Fruit fly (Drosophila melanogaster) whole organism, embryonic: ENCODE measurements around the gene CSN5.

Experiments
- Abd-B ChIP-seq: fragments of 200-800 bp; sonication (Bioruptor generic); optimal IDR thresholded peaks from 2 replicates; lab custom pipeline; 2018; ENCODE audit warnings: missing biosample characterization, mild to moderate bottlenecking, missing genetic modification characterization, moderate library complexity
- Ada2b ChIP-seq: fragments of 200-800 bp; sonication (Bioruptor generic); IDR thresholded peaks from 2 replicates; pipeline ENCODE4 v1.3.6; 2022; ENCODE audit warnings: missing biosample characterization, missing genetic modification characterization
- BEAF-32 ChIP-seq: fragments of 200-800 bp; sonication (Bioruptor generic); optimal IDR thresholded peaks from 3 replicates; lab custom pipeline; 2017; ENCODE audit warnings: missing biosample characterization, missing genetic modification characterization, mild to moderate bottlenecking, moderate library complexity, missing genetic modification reagents
- Bgb ChIP-seq: fragments of 200-800 bp; sonication (Bioruptor generic); IDR thresholded peaks from 2 replicates; pipeline ENCODE4 v1.3.6; 2022; ENCODE audit warnings: missing biosample characterization, missing genetic modification characterization; ENCODE audit not compliant: partially characterized antibody
- CG1024 ChIP-seq: fragments of 200-800 bp; sonication (Bioruptor generic); IDR thresholded peaks from 2 replicates; pipeline ENCODE4 v1.3.6; 2022; ENCODE audit warnings: missing biosample characterization, missing genetic modification characterization
- CG10654 ChIP-seq: fragments of 200-800 bp; sonication (Bioruptor generic); optimal IDR thresholded peaks from 2 replicates; lab custom pipeline; 2016; ENCODE audit warnings: missing biosample characterization, missing genetic modification characterization
- CG11695 ChIP-seq: fragments of 200-800 bp; sonication (Bioruptor generic); IDR thresholded peaks from 3 replicates; pipeline ENCODE4 v1.3.6; 2022; ENCODE audit warnings: missing biosample characterization, missing genetic modification characterization
- CG12155 ChIP-seq: fragments of 200-800 bp; sonication (Bioruptor generic); optimal IDR thresholded peaks from 3 replicates; lab custom pipeline; 2016; ENCODE audit warnings: missing biosample characterization, missing genetic modification characterization
- CG1233 ChIP-seq: fragments of 200-800 bp; sonication (Bioruptor generic); optimal IDR thresholded peaks from 4 replicates; lab custom pipeline; 2018; ENCODE audit warnings: missing biosample characterization, mild to moderate bottlenecking, missing genetic modification characterization
- CG13287 ChIP-seq: fragments of 200-800 bp; sonication (Bioruptor generic); IDR thresholded peaks from 2 replicates; pipeline ENCODE4 v1.3.6; 2022; ENCODE audit warnings: missing biosample characterization, missing genetic modification characterization; ENCODE audit not compliant: partially characterized antibody
- CG14860 ChIP-seq: fragments of 200-800 bp; sonication (Bioruptor generic); IDR thresholded peaks from 3 replicates; pipeline ENCODE4 v1.3.6; 2022; ENCODE audit warnings: missing biosample characterization, missing genetic modification characterization; ENCODE audit not compliant: partially characterized antibody
- CG15696 ChIP-seq: fragments of 200-800 bp; sonication (Bioruptor generic); optimal IDR thresholded peaks from 2 replicates; lab custom pipeline; 2019; ENCODE audit warnings: missing biosample characterization, mild to moderate bottlenecking, missing genetic modification characterization, moderate library complexity
- CG17385 ChIP-seq: fragments of 200-800 bp; sonication (Bioruptor generic); optimal IDR thresholded peaks from 3 replicates; lab custom pipeline; 2018; ENCODE audit warnings: missing biosample characterization, mild to moderate bottlenecking, missing genetic modification characterization
- CG18476 ChIP-seq: fragments of 200-800 bp; sonication (Bioruptor generic); optimal IDR thresholded peaks from 2 replicates; lab custom pipeline; 2016; ENCODE audit warnings: missing biosample characterization, mild to moderate bottlenecking, missing genetic modification characterization
- CG2116 ChIP-seq: fragments of 200-800 bp; sonication (Bioruptor generic); optimal IDR thresholded peaks from 3 replicates; lab custom pipeline; 2018; ENCODE audit warnings: missing biosample characterization, mild to moderate bottlenecking, missing genetic modification characterization
- CG30020 ChIP-seq: fragments of 200-800 bp; optimal IDR thresholded peaks from 2 replicates; lab custom pipeline; 2019; ENCODE audit warnings: missing biosample characterization, mild to moderate bottlenecking, missing genetic modification characterization, moderate library complexity
- CG4404 ChIP-seq: fragments of 200-800 bp; sonication (Bioruptor generic); IDR thresholded peaks from 2 replicates; pipeline ENCODE4 v1.3.6; 2022; ENCODE audit warnings: missing biosample characterization, missing genetic modification characterization
- CG6254 ChIP-seq: fragments of 200-800 bp; sonication (Bioruptor generic); optimal IDR thresholded peaks from 3 replicates; lab custom pipeline; 2017; ENCODE audit warnings: mild to moderate bottlenecking, missing biosample characterization, missing genetic modification reagents, missing genetic modification characterization
- CG9437 ChIP-seq: fragments of 200-800 bp; sonication (Bioruptor generic); optimal IDR thresholded peaks from 2 replicates; lab custom pipeline; 2018; ENCODE audit warnings: missing biosample characterization, mild to moderate bottlenecking, missing genetic modification characterization
- CG9932 ChIP-seq: fragments of 200-800 bp; sonication (Bioruptor generic); IDR thresholded peaks from 2 replicates; pipeline ENCODE4 v1.3.6; 2022; ENCODE audit warnings: missing biosample characterization, missing genetic modification characterization
- CoRest ChIP-seq: fragments of 200-800 bp; sonication (Bioruptor generic); optimal IDR thresholded peaks from 3 replicates; lab custom pipeline; 2018; ENCODE audit warnings: missing biosample characterization, mild to moderate bottlenecking, missing genetic modification characterization, moderate library complexity
- GATAe ChIP-seq: fragments of 200-800 bp; sonication (Bioruptor generic); conservative IDR thresholded peaks from 2 replicates; pipeline ENCODE4 v1.3.6; 2022; ENCODE audit warnings: missing biosample characterization, missing genetic modification characterization
- HLH3B ChIP-seq: fragments of 200-800 bp; sonication (Bioruptor generic); IDR thresholded peaks from 2 replicates; pipeline ENCODE4 v1.3.6; 2022; ENCODE audit warnings: missing biosample characterization, missing genetic modification characterization
- Hey ChIP-seq: fragments of 200-800 bp; sonication (Bioruptor generic); optimal IDR thresholded peaks from 3 replicates; lab custom pipeline; 2018; ENCODE audit warnings: missing biosample characterization, mild to moderate bottlenecking, missing genetic modification characterization
- Hmr ChIP-seq: fragments of 200-800 bp; sonication (Bioruptor generic); optimal IDR thresholded peaks from 3 replicates; lab custom pipeline; 2017; ENCODE audit warnings: mild to moderate bottlenecking, missing biosample characterization, missing genetic modification reagents, missing genetic modification characterization
- Jarid2 ChIP-seq: fragments of 200-800 bp; sonication (Bioruptor generic); optimal IDR thresholded peaks from 3 replicates; lab custom pipeline; 2017; ENCODE audit warnings: mild to moderate bottlenecking, missing biosample characterization, missing genetic modification reagents, missing genetic modification characterization
- Nf-YA ChIP-seq: fragments of 200-800 bp; sonication (Bioruptor generic); IDR thresholded peaks from 2 replicates; pipeline ENCODE4 v1.3.6; 2022; ENCODE audit warnings: missing biosample characterization, missing genetic modification characterization
- PHDP ChIP-seq: fragments of 200-800 bp; sonication (Bioruptor generic); optimal IDR thresholded peaks from 3 replicates; lab custom pipeline; 2018; ENCODE audit warnings: missing biosample characterization, mild to moderate bottlenecking, missing genetic modification characterization, moderate library complexity
- Rfx ChIP-seq: fragments of 200-800 bp; sonication (Bioruptor generic); IDR thresholded peaks from 2 replicates; pipeline ENCODE4 v1.3.6; 2022; ENCODE audit warnings: missing biosample characterization, missing genetic modification characterization
- Rx ChIP-seq: fragments of 200-800 bp; sonication (Bioruptor generic); IDR thresholded peaks from 2 replicates; pipeline ENCODE4 v1.3.6; 2022; ENCODE audit warnings: missing biosample characterization, missing genetic modification characterization
- Sry-β ChIP-seq: fragments of 200-800 bp; sonication (Bioruptor generic); optimal IDR thresholded peaks from 2 replicates; lab custom pipeline; 2018; ENCODE audit warnings: missing biosample characterization, mild to moderate bottlenecking, missing genetic modification characterization, moderate library complexity
- bbx ChIP-seq: fragments of 200-800 bp; sonication (Bioruptor generic); IDR thresholded peaks from 2 replicates; pipeline ENCODE4 v1.3.6; 2022; ENCODE audit warnings: missing biosample characterization, missing genetic modification characterization; ENCODE audit not compliant: partially characterized antibody
- br ChIP-seq: fragments of >200 bp; optimal IDR thresholded peaks from 2 replicates; lab custom pipeline; 2017
- cad ChIP-seq: fragments of >200 bp; optimal IDR thresholded peaks from 2 replicates; lab custom pipeline; 2017; ENCODE audit warnings: missing biosample characterization, missing genetic modification characterization
- dan ChIP-seq: fragments of 200-800 bp; sonication (Bioruptor generic); IDR thresholded peaks from 2 replicates; pipeline ENCODE4 v1.3.6; 2022; ENCODE audit warnings: missing biosample characterization, missing genetic modification characterization
- fd102C ChIP-seq: fragments of 200-800 bp; sonication (Bioruptor generic); optimal IDR thresholded peaks from 2 replicates; lab custom pipeline; 2018; ENCODE audit warnings: missing biosample characterization, mild to moderate bottlenecking, missing genetic modification characterization, moderate library complexity
- fu2 ChIP-seq: fragments of 200-800 bp; sonication (Bioruptor generic); optimal IDR thresholded peaks from 2 replicates; lab custom pipeline; 2016; ENCODE audit warnings: missing biosample characterization, missing genetic modification characterization
- gfzf ChIP-seq: fragments of 200-800 bp; sonication (Bioruptor generic); optimal IDR thresholded peaks from 2 replicates; lab custom pipeline; 2016; ENCODE audit warnings: missing biosample characterization, mild to moderate bottlenecking, missing genetic modification characterization, moderate library complexity
- ham ChIP-seq: fragments of 200-800 bp; sonication (Bioruptor generic); IDR thresholded peaks from 2 replicates; pipeline ENCODE4 v1.3.6; 2022; ENCODE audit warnings: missing biosample characterization, missing genetic modification characterization
- kah ChIP-seq: fragments of 200-800 bp; sonication (Bioruptor generic); optimal IDR thresholded peaks from 2 replicates; lab custom pipeline; 2018; ENCODE audit warnings: missing biosample characterization, mild to moderate bottlenecking, missing genetic modification characterization
- onecut ChIP-seq: fragments of 200-800 bp; sonication (Bioruptor generic); IDR thresholded peaks from 2 replicates; pipeline ENCODE4 v1.3.6; 2022; ENCODE audit warnings: missing biosample characterization, missing genetic modification characterization
- phol ChIP-seq: fragments of 200-800 bp; sonication (Bioruptor generic); optimal IDR thresholded peaks from 3 replicates; lab custom pipeline; 2018; ENCODE audit warnings: missing biosample characterization, mild to moderate bottlenecking, missing genetic modification characterization, moderate library complexity
- pita ChIP-seq: fragments of 200-800 bp; sonication (Bioruptor generic); optimal IDR thresholded peaks from 2 replicates; lab custom pipeline; 2017; ENCODE audit warnings: missing biosample characterization, mild to moderate bottlenecking, missing genetic modification characterization
- pum ChIP-seq: fragments of 200-800 bp; sonication (Bioruptor generic); optimal IDR thresholded peaks from 2 replicates; lab custom pipeline; 2016; ENCODE audit warnings: missing biosample characterization, missing genetic modification characterization
- seq ChIP-seq: fragments of 200-800 bp; sonication (Bioruptor generic); IDR thresholded peaks from 2 replicates; pipeline ENCODE4 v1.3.6; 2022; ENCODE audit warnings: missing biosample characterization, missing genetic modification characterization
- sqz ChIP-seq: fragments of 200-800 bp; sonication (Bioruptor generic); optimal IDR thresholded peaks from 3 replicates; lab custom pipeline; 2018; ENCODE audit warnings: missing biosample characterization, mild to moderate bottlenecking, missing genetic modification characterization
- tna ChIP-seq: fragments of 200-800 bp; sonication (Bioruptor generic); IDR thresholded peaks from 2 replicates; pipeline ENCODE4 v1.3.6; 2022; ENCODE audit warnings: missing biosample characterization, missing genetic modification characterization; ENCODE audit not compliant: partially characterized antibody
- tup ChIP-seq: fragments of 200-800 bp; sonication (Bioruptor generic); optimal IDR thresholded peaks from 2 replicates; lab custom pipeline; 2016; ENCODE audit warnings: missing biosample characterization, mild to moderate bottlenecking, missing genetic modification characterization, moderate library complexity
- unpg ChIP-seq: fragments of 200-800 bp; sonication (Bioruptor generic); optimal IDR thresholded peaks from 3 replicates; lab custom pipeline; 2018; ENCODE audit warnings: missing biosample characterization, mild to moderate bottlenecking, missing genetic modification characterization, moderate library complexity
- vfl ChIP-seq: fragments of 200-800 bp; sonication (Bioruptor generic); optimal IDR thresholded peaks from 2 replicates; lab custom pipeline; 2016; ENCODE audit warnings: missing biosample characterization, missing genetic modification characterization

The CSN5 gene

dm6 chr3R:16442937-16443336 lies 27.0 kb upstream of the CSN5 start, which contains the start of the genes Ttc1 and CG14882 (continued):
- TF ChIP-seq tna, result peak; percentile 45; the same call in 1 of the 2 replicates
- TF ChIP-seq Bgb (GFP tag; lab: Robert Waterston, UW), result peak; percentile 63
- TF ChIP-seq Ada2b (GFP tag; lab: Robert Waterston, UW), result peak; percentile 34; the same call in 1 of the 2 replicates
- TF ChIP-seq CG15696 (tag; lab: Kevin White, UChicago), result peak; percentile 48
- TF ChIP-seq CG1024 (GFP tag; lab: Robert Waterston, UW), result peak; percentile 12; the same call in 1 of the 2 replicates
- no peak for TF ChIP-seq cad (GFP tag; lab: Kevin White, UChicago)
- no peak for TF ChIP-seq Jarid2
- TF ChIP-seq pita (GFP tag; lab: Kevin White, UChicago), result no peak
- no peak; the same call in 1 of the 2 replicates for TF ChIP-seq GATAe (GFP tag; lab: Robert Waterston, UW)
- peak; percentile 85 for TF ChIP-seq pum
- TF ChIP-seq Sry-β (GFP tag; lab: Kevin White, UChicago), result peak; percentile 33
- TF ChIP-seq unpg (GFP tag; lab: Kevin White, UChicago), result peak; percentile 86
- peak; percentile 84 for TF ChIP-seq CG12155 (GFP tag; lab: Kevin White, UChicago)
- TF ChIP-seq CG10654 (GFP tag; lab: Kevin White, UChicago), result peak; percentile 78
- no peak for TF ChIP-seq dan (GFP tag; lab: Robert Waterston, UW)
- TF ChIP-seq CG9932 (GFP tag; lab: Robert Waterston, UW), result peak; percentile 94
- TF ChIP-seq seq (GFP tag; lab: Robert Waterston, UW), result peak; percentile 91
- TF ChIP-seq gfzf (GFP tag; lab: Kevin White, UChicago), result peak; percentile 13
- peak; percentile 74 for TF ChIP-seq CG9437 (GFP tag; lab: Kevin White, UChicago)
- peak; percentile 84 for TF ChIP-seq vfl
- peak; percentile 77 for TF ChIP-seq HLH3B (GFP tag; lab: Robert Waterston, UW)
- TF ChIP-seq CG11695 (GFP tag; lab: Robert Waterston, UW), result peak; percentile 86
- no peak for TF ChIP-seq br
- peak; percentile 2 for TF ChIP-seq kah (GFP tag; lab: Kevin White, UChicago)
- TF ChIP-seq CG14860 (GFP tag; lab: Robert Waterston, UW), result 0 out of 3 replicates have a peak, but pooled peaks have one; percentile 6
- peak; percentile 74 for TF ChIP-seq bbx (GFP tag; lab: Robert Waterston, UW)
- peak; percentile 56 for TF ChIP-seq BEAF-32
- TF ChIP-seq Hmr (GFP tag; lab: Kevin White, UChicago), result no peak
- no peak for TF ChIP-seq CG6254 (GFP tag; lab: Kevin White, UChicago)
- no peak for TF ChIP-seq Nf-YA (GFP tag; lab: Robert Waterston, UW)
- TF ChIP-seq CG30020 (tag; lab: Kevin White, UChicago), result peak; percentile 52
- TF ChIP-seq CG18476 (GFP tag; lab: Kevin White, UChicago), result peak; percentile 39
- peak; percentile 85 for TF ChIP-seq CoRest (tag; lab: Kevin White, UChicago)
- TF ChIP-seq fd102C (GFP tag; lab: Kevin White, UChicago), result no peak
- peak; percentile 80 for TF ChIP-seq phol
- peak; percentile 94 for TF ChIP-seq Rfx (GFP tag; lab: Robert Waterston, UW)
- peak; percentile 82 for TF ChIP-seq tup (GFP tag; lab: Kevin White, UChicago)
- TF ChIP-seq Rx (GFP tag; lab: Robert Waterston, UW), result peak; percentile 72
- peak; percentile 71 for TF ChIP-seq CG13287 (GFP tag; lab: Robert Waterston, UW)
- no peak for TF ChIP-seq Abd-B
- no peak for TF ChIP-seq Hey
- peak; percentile 45 for TF ChIP-seq onecut
- TF ChIP-seq ham (GFP tag; lab: Robert Waterston, UW), result peak; percentile 71; the same call in 1 of the 2 replicates
- peak; percentile 29; the same call in 1 of the 2 replicates for TF ChIP-seq CG4404 (GFP tag; lab: Robert Waterston, UW)
- peak; percentile 53 for TF ChIP-seq CG1233
- TF ChIP-seq CG2116 (GFP tag; lab: Kevin White, UChicago), result peak; percentile 72
- TF ChIP-seq fu2 (GFP tag; lab: Kevin White, UChicago), result peak; percentile 84
- TF ChIP-seq PHDP (tag; lab: Kevin White, UChicago), result peak; percentile 87
- peak; percentile 84 for TF ChIP-seq CG17385
- no peak for TF ChIP-seq sqz (GFP tag; lab: Kevin White, UChicago)
